In the genomic region with DNA sequence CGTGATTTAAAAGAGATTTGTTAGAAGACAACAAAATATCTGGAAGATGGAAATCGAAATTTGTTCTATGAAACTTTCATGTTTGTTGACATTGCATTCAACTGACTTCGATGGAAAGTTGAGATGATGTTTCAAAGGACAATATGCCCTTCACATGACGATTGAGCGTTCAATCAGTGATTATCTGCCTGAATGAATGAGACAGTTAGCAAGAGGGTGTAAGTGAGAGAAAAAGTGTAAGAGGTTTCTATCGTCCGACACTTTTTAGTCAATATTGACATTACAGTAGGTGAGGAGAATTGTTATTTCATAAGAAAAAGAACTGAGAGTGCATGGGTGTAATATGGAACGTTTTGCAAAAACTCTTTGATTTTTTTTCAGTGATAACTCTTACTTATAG, we compare ENCODE assay signal across 6 worm cellular contexts.
A peak's percentile ranks its signal among the peaks of the same experiment; 100 is the strongest.
TF ChIP-seq lines count a peak whose summit lies in the region.

No protein-coding gene starts in this region.

TF ChIP-seq in whole organism, L1 larva, 84 proteins besides CTCF, POLR2A, EP300 and RAD21 (continues in another document):
- TF ChIP-seq nhr-71 (tag; optimal IDR thresholded peaks at IDR 0.05; lab: Kevin White, UChicago), result peak; percentile 13
- TF ChIP-seq ceh-63 (GFP tag; optimal IDR thresholded peaks at IDR 0.05; lab: Kevin White, UChicago), result no peak
- peak; percentile 75 for TF ChIP-seq blmp-1 (tag; optimal IDR thresholded peaks at IDR 0.05; lab: Kevin White, UChicago)
- peak in 1 of 2 experiments; percentile 57 for TF ChIP-seq mdl-1 (tag; optimal IDR thresholded peaks at IDR 0.05; lab: Kevin White, UChicago)
- peak; percentile 49 for TF ChIP-seq nhr-85 (tag; lab: Kevin White, UChicago)
- TF ChIP-seq snu-23 (GFP tag; optimal IDR thresholded peaks at IDR 0.05; lab: Kevin White, UChicago), result peak; percentile 42
- no peak for TF ChIP-seq Y116A8C.19 (tag; optimal IDR thresholded peaks at IDR 0.05; lab: Kevin White, UChicago; ENCODE audit: borderline replicate concordance)
- TF ChIP-seq nhr-20 (tag; optimal IDR thresholded peaks at IDR 0.05; lab: Kevin White, UChicago), result peak; percentile 30
- peak; percentile 43 for TF ChIP-seq lin-14 (GFP tag; optimal IDR thresholded peaks at IDR 0.05; lab: Kevin White, UChicago)
- TF ChIP-seq nhr-19 (GFP tag; conservative IDR thresholded peaks at IDR 0.05; lab: Robert Waterston, UW), result peak; percentile 51
- TF ChIP-seq lin-35 (GFP tag; optimal IDR thresholded peaks at IDR 0.05; lab: Kevin White, UChicago), result peak in 1 of 2 experiments; percentile 68
- TF ChIP-seq mep-1 (tag; optimal IDR thresholded peaks at IDR 0.05; lab: Kevin White, UChicago), result no peak
- peak in 4 of 6 experiments; percentile 1 to 95 (median 32) for TF ChIP-seq elt-3 (tag; optimal IDR thresholded peaks at IDR 0.05; lab: Kevin White, UChicago)
- no peak for TF ChIP-seq irx-1 (tag; optimal IDR thresholded peaks at IDR 0.05; lab: Kevin White, UChicago)

TF ChIP-seq in whole organism, L2 larva, 48 proteins besides CTCF, POLR2A, EP300 and RAD21 (continues in another document):
- TF ChIP-seq ama-1 (optimal IDR thresholded peaks at IDR 0.05; lab: Kevin White, UChicago), result no peak
- no peak for TF ChIP-seq ztf-4 (tag; optimal IDR thresholded peaks at IDR 0.05; lab: Kevin White, UChicago)
- TF ChIP-seq egl-27 (tag; optimal IDR thresholded peaks at IDR 0.05; lab: Kevin White, UChicago), result no peak
- TF ChIP-seq R02D3.7 (tag; optimal IDR thresholded peaks at IDR 0.05; lab: Kevin White, UChicago), result no peak
- TF ChIP-seq crh-2 (tag; optimal IDR thresholded peaks at IDR 0.05; lab: Kevin White, UChicago), result peak; percentile 34
- TF ChIP-seq nhr-25 (tag; optimal IDR thresholded peaks at IDR 0.05; lab: Kevin White, UChicago), result no peak
- TF ChIP-seq sma-9 (GFP tag; optimal IDR thresholded peaks at IDR 0.05; lab: Kevin White, UChicago), result peak; percentile 76
- no peak for TF ChIP-seq sma-9 (tag; optimal IDR thresholded peaks at IDR 0.05; lab: Kevin White, UChicago)
- no peak for TF ChIP-seq elt-3 (tag; optimal IDR thresholded peaks at IDR 0.05; lab: Kevin White, UChicago)
- TF ChIP-seq unc-39 (tag; optimal IDR thresholded peaks at IDR 0.05; lab: Kevin White, UChicago), result no peak
- no peak for TF ChIP-seq nhr-11 (tag; optimal IDR thresholded peaks at IDR 0.05; lab: Kevin White, UChicago)
- TF ChIP-seq ztf-11 (tag; optimal IDR thresholded peaks at IDR 0.05; lab: Kevin White, UChicago), result no peak
- no peak for TF ChIP-seq ceh-16 (tag; optimal IDR thresholded peaks at IDR 0.05; lab: Kevin White, UChicago)
- no peak for TF ChIP-seq aly-2 (tag; optimal IDR thresholded peaks at IDR 0.05; lab: Kevin White, UChicago)
- no peak for TF ChIP-seq dmd-4 (tag; optimal IDR thresholded peaks at IDR 0.05; lab: Kevin White, UChicago)
- TF ChIP-seq ceh-82 (tag; optimal IDR thresholded peaks at IDR 0.05; lab: Kevin White, UChicago), result no peak

TF ChIP-seq in whole organism, L3 larva, 47 proteins besides CTCF, POLR2A, EP300 and RAD21:
- TF ChIP-seq sea-2 (GFP tag; optimal IDR thresholded peaks at IDR 0.05; lab: Kevin White, UChicago) (no peak), pqm-1 (tag; optimal IDR thresholded peaks at IDR 0.05; lab: Kevin White, UChicago) (peak; percentile 66), nhr-25 (tag; optimal IDR thresholded peaks at IDR 0.05; lab: Kevin White, UChicago) (peak; percentile 15), jun-1 (tag; optimal IDR thresholded peaks at IDR 0.05; lab: Kevin White, UChicago) (peak; percentile 33), ztf-4 (tag; optimal IDR thresholded peaks at IDR 0.05; lab: Kevin White, UChicago) (no peak), pha-4 (tag; optimal IDR thresholded peaks at IDR 0.05; lab: Kevin White, UChicago) (peak; percentile 100), nfya-1 (tag; optimal IDR thresholded peaks at IDR 0.05; lab: Kevin White, UChicago; ENCODE audit: insufficient read depth) (no peak), nhr-76 (tag; optimal IDR thresholded peaks at IDR 0.05; lab: Kevin White, UChicago) (no peak), egl-27 (tag; optimal IDR thresholded peaks at IDR 0.05; lab: Kevin White, UChicago) (peak; percentile 9), elt-3 (tag; optimal IDR thresholded peaks at IDR 0.05; lab: Kevin White, UChicago) (no peak), R02D3.7 (tag; optimal IDR thresholded peaks at IDR 0.05; lab: Kevin White, UChicago) (no peak)

TF ChIP-seq in whole organism, L4 larva, 104 proteins besides CTCF, POLR2A, EP300 and RAD21 (continues in another document):
- TF ChIP-seq dve-1 (tag; optimal IDR thresholded peaks at IDR 0.05; lab: Kevin White, UChicago; ENCODE audit: insufficient read depth) (peak; percentile 10), hlh-11 (tag; optimal IDR thresholded peaks at IDR 0.05; lab: Kevin White, UChicago) (peak; percentile 41), daf-19 (GFP tag; conservative IDR thresholded peaks at IDR 0.05; lab: Robert Waterston, UW) (no peak), nhr-25 (tag; optimal IDR thresholded peaks at IDR 0.05; lab: Kevin White, UChicago; ENCODE audit: borderline replicate concordance, insufficient read depth) (peak; percentile 40), nhr-28 (tag; optimal IDR thresholded peaks at IDR 0.05; lab: Kevin White, UChicago) (peak; percentile 60), dmd-6 (GFP tag; IDR thresholded peaks at IDR 0.05; lab: Robert Waterston, UW) (peak; percentile 30; the same call in 1 of the 2 replicates), fkh-10 (GFP tag; optimal IDR thresholded peaks at IDR 0.05; lab: Kevin White, UChicago) (no peak), nhr-111 (GFP tag; optimal IDR thresholded peaks at IDR 0.05; lab: Kevin White, UChicago) (no peak), ztf-11 (tag; optimal IDR thresholded peaks at IDR 0.05; lab: Kevin White, UChicago) (no peak), gei-8 (GFP tag; optimal IDR thresholded peaks at IDR 0.05; lab: Kevin White, UChicago) (peak; percentile 5), mes-2 (tag; optimal IDR thresholded peaks at IDR 0.05; lab: Kevin White, UChicago; ENCODE audit: poor library complexity, severe bottlenecking) (peak; percentile 32), nhr-11 (tag; optimal IDR thresholded peaks at IDR 0.05; lab: Kevin White, UChicago) (no peak), pha-4 (GFP tag; IDR thresholded peaks at IDR 0.05; lab: Robert Waterston, UW) (no peak), pha-4 (tag; optimal IDR thresholded peaks at IDR 0.05; lab: Kevin White, UChicago) (peak; percentile 99), pqm-1 (tag; optimal IDR thresholded peaks at IDR 0.05; lab: Kevin White, UChicago) (peak; percentile 32), aha-1 (tag; lab: Kevin White, UChicago) (peak; percentile 91)

TF ChIP-seq in whole organism, mixed stage, embryonic, 35 proteins besides CTCF, POLR2A, EP300 and RAD21:
- TF ChIP-seq pha-4 (tag; optimal IDR thresholded peaks at IDR 0.05; lab: Kevin White, UChicago) (peak; percentile 87), ceh-39 (tag; optimal IDR thresholded peaks at IDR 0.05; lab: Kevin White, UChicago) (no peak)

TF ChIP-seq in whole organism, young adult, 124 proteins besides CTCF, POLR2A, EP300 and RAD21:
- TF ChIP-seq nhr-120 (GFP tag; IDR thresholded peaks at IDR 0.05; lab: Robert Waterston, UW) (no peak), pha-4 (tag; optimal IDR thresholded peaks at IDR 0.05; lab: Kevin White, UChicago) (peak; percentile 70), ztf-28 (GFP tag; IDR thresholded peaks at IDR 0.05; lab: Robert Waterston, UW) (no peak), C17E4.6 (GFP tag; IDR thresholded peaks at IDR 0.05; lab: Robert Waterston, UW) (no peak), lin-26 (GFP tag; IDR thresholded peaks at IDR 0.05; lab: Robert Waterston, UW) (no peak), B0261.1 (tag; optimal IDR thresholded peaks at IDR 0.05; lab: Kevin White, UChicago) (no peak), hrde-1 (tag; optimal IDR thresholded peaks at IDR 0.05; lab: Kevin White, UChicago; ENCODE audit: borderline replicate concordance) (no peak), bed-2 (GFP tag; IDR thresholded peaks at IDR 0.05; lab: Robert Waterston, UW) (no peak), nfya-1 (tag; optimal IDR thresholded peaks at IDR 0.05; lab: Kevin White, UChicago; ENCODE audit: borderline replicate concordance, insufficient read depth) (no peak), F57A8.1 (GFP tag; optimal IDR thresholded peaks at IDR 0.05; lab: Kevin White, UChicago) (no peak), sdz-38 (tag; optimal IDR thresholded peaks at IDR 0.05; lab: Kevin White, UChicago) (no peak), somi-1 (GFP tag; optimal IDR thresholded peaks at IDR 0.05; lab: Kevin White, UChicago) (peak; percentile 26), ztf-3 (GFP tag; optimal IDR thresholded peaks at IDR 0.05; lab: Kevin White, UChicago) (no peak), lsl-1 (GFP tag; optimal IDR thresholded peaks at IDR 0.05; lab: Kevin White, UChicago) (no peak), cebp-1 (GFP tag; IDR thresholded peaks at IDR 0.05; lab: Robert Waterston, UW) (peak; percentile 36; the same call in 1 of the 2 replicates), cebp-1 (tag; optimal IDR thresholded peaks at IDR 0.05; lab: Kevin White, UChicago) (peak; percentile 54), zim-3 (tag; optimal IDR thresholded peaks at IDR 0.05; lab: Kevin White, UChicago) (no peak), madf-6 (GFP tag; IDR thresholded peaks at IDR 0.05; lab: Robert Waterston, UW) (no peak)
